Fruit fly (Drosophila melanogaster) whole organism, prepupa: ENCODE results near the gene CG12728.

Experiments used
- CG15336 ChIP-seq: fragments of 200-800 bp; sonication (Bioruptor generic); IDR thresholded peaks from 2 replicates; pipeline ENCODE4 v1.3.6; 2022; ENCODE audit warnings: missing biosample characterization, missing genetic modification characterization
- CG1621 ChIP-seq: fragments of 200-800 bp; sonication (Bioruptor generic); optimal IDR thresholded peaks from 3 replicates; lab custom pipeline; 2018; ENCODE audit warnings: missing biosample characterization, mild to moderate bottlenecking, missing genetic modification characterization
- CG9139 ChIP-seq: fragments of 200-800 bp; sonication (Bioruptor generic); optimal IDR thresholded peaks from 3 replicates; lab custom pipeline; 2017; ENCODE audit warnings: missing biosample characterization, mild to moderate bottlenecking, missing genetic modification characterization
- Lpt ChIP-seq: fragments of 200-800 bp; sonication (Bioruptor generic); optimal IDR thresholded peaks from 3 replicates; lab custom pipeline; 2016; ENCODE audit warnings: missing biosample characterization, missing genetic modification characterization
- OdsH ChIP-seq: fragments of 200-800 bp; sonication (Bioruptor generic); optimal IDR thresholded peaks from 3 replicates; lab custom pipeline; 2016; ENCODE audit warnings: missing biosample characterization, missing genetic modification characterization
- spab ChIP-seq: fragments of 200-800 bp; sonication (Bioruptor generic); optimal IDR thresholded peaks from 2 replicates; lab custom pipeline; 2017; ENCODE audit warnings: missing biosample characterization, mild to moderate bottlenecking, missing genetic modification characterization, missing genetic modification reagents
- vri ChIP-seq: fragments of 200-800 bp; sonication (Bioruptor generic); optimal IDR thresholded peaks from 3 replicates; lab custom pipeline; 2016; ENCODE audit warnings: missing biosample characterization, mild to moderate bottlenecking, missing genetic modification characterization

dm6 chrX:5926718-5927117 lies 15.7 kb upstream of the CG12728 start:
- peak; percentile 58 for TF ChIP-seq Lpt (GFP tag; lab: Kevin White, UChicago)
- peak; percentile 81 for TF ChIP-seq CG15336 (GFP tag; lab: Robert Waterston, UW)
- TF ChIP-seq CG9139 (GFP tag; lab: Kevin White, UChicago): no peak
- TF ChIP-seq OdsH (GFP tag; lab: Kevin White, UChicago): peak; percentile 80
- peak; percentile 53 for TF ChIP-seq spab (GFP tag; lab: Kevin White, UChicago)
- TF ChIP-seq CG1621 (tag; lab: Kevin White, UChicago): peak; percentile 55
- peak; percentile 32 for TF ChIP-seq vri (GFP tag; lab: Kevin White, UChicago)
